Worm (Caenorhabditis elegans) whole organism, young adult: ENCODE data around the gene unc-119.

ENCODE experiments used
- B0019.2 ChIP-seq: fragments of 200-800 bp; sonication (Bioruptor generic); conservative IDR thresholded peaks from 2 replicates; pipeline ENCODE4 v1.3.6; 2022; ENCODE audit warnings: missing genetic modification reagents, missing genetic modification characterization, missing compliant biosample characterization
- B0035.1 ChIP-seq: sonication (generic microtip); optimal IDR thresholded peaks from 2 replicates; lab custom pipeline; 2016; ENCODE audit warnings: missing genetic modification characterization, mild to moderate bottlenecking, missing compliant biosample characterization, missing genotype, missing genetic modification reagents
- C06A6.2 ChIP-seq: fragments of 200-800 bp; sonication (Bioruptor generic); conservative IDR thresholded peaks from 2 replicates; pipeline ENCODE4 v1.3.6; 2022; ENCODE audit warnings: missing genetic modification characterization, missing compliant biosample characterization
- C17E4.6 ChIP-seq: fragments of 200-800 bp; sonication (Bioruptor generic); IDR thresholded peaks from 2 replicates; pipeline ENCODE4 v1.3.6; 2022; ENCODE audit warnings: missing genetic modification reagents, missing genetic modification characterization, missing compliant biosample characterization
- F22D6.2 ChIP-seq: sonication (generic microtip); optimal IDR thresholded peaks from 2 replicates; lab custom pipeline; 2016; ENCODE audit warnings: mild to moderate bottlenecking, missing genetic modification characterization, missing compliant biosample characterization
- F55B11.4 ChIP-seq: sonication (generic microtip); optimal IDR thresholded peaks from 2 replicates; lab custom pipeline; 2016; ENCODE audit warnings: missing compliant biosample characterization, missing genetic modification characterization, borderline replicate concordance; ENCODE audit not compliant: insufficient read depth
- F57C9.4 ChIP-seq: sonication (generic microtip); optimal IDR thresholded peaks from 2 replicates; lab custom pipeline; 2017; ENCODE audit warnings: mild to moderate bottlenecking, missing genetic modification characterization, missing compliant biosample characterization
- K12H6.12 ChIP-seq: fragments of 200-800 bp; sonication (Bioruptor generic); optimal IDR thresholded peaks from 2 replicates; lab custom pipeline; 2018; ENCODE audit warnings: mild to moderate bottlenecking, missing genetic modification characterization, missing compliant biosample characterization
- Y53F4B.3 ChIP-seq: fragments of 200-800 bp; sonication (Bioruptor generic); IDR thresholded peaks from 2 replicates; pipeline ENCODE4 v1.3.6; 2022; ENCODE audit warnings: missing genetic modification reagents, missing genetic modification characterization, missing compliant biosample characterization
- Y56A3A.18 ChIP-seq: fragments of 200-800 bp; sonication (Bioruptor generic); IDR thresholded peaks from 2 replicates; pipeline ENCODE4 v1.3.6; 2022; ENCODE audit warnings: missing genetic modification reagents, missing genetic modification characterization, missing compliant biosample characterization
- Y67H2A.10 ChIP-seq: fragments of 200-800 bp; sonication (Bioruptor generic); conservative IDR thresholded peaks from 2 replicates; pipeline ENCODE4 v1.3.6; 2022; ENCODE audit warnings: missing genetic modification reagents, missing genetic modification characterization, missing compliant biosample characterization
- ZK185.1 ChIP-seq: sonication (generic microtip); optimal IDR thresholded peaks from 2 replicates; lab custom pipeline; 2016; ENCODE audit warnings: mild to moderate bottlenecking, missing genetic modification characterization, missing compliant biosample characterization; ENCODE audit not compliant: poor library complexity, severe bottlenecking
- akir-1 ChIP-seq: fragments of 200-800 bp; sonication (Bioruptor generic); optimal IDR thresholded peaks from 2 replicates; lab custom pipeline; 2018; ENCODE audit warnings: mild to moderate bottlenecking, missing genetic modification characterization, moderate library complexity, missing compliant biosample characterization
- attf-3 ChIP-seq: fragments of 200-800 bp; sonication (Bioruptor generic); conservative IDR thresholded peaks from 2 replicates; pipeline ENCODE4 v1.3.6; 2022; ENCODE audit warnings: missing genetic modification reagents, missing genetic modification characterization, missing compliant biosample characterization
- ceh-27 ChIP-seq: fragments of 200-800 bp; sonication (Bioruptor generic); optimal IDR thresholded peaks from 2 replicates; lab custom pipeline; 2018; ENCODE audit warnings: mild to moderate bottlenecking, missing genetic modification characterization, moderate library complexity, missing compliant biosample characterization
- ceh-40 ChIP-seq: fragments of 200-800 bp; sonication (Bioruptor generic); IDR thresholded peaks from 2 replicates; pipeline ENCODE4 v1.3.6; 2022; ENCODE audit warnings: missing genetic modification characterization, missing compliant biosample characterization
- ceh-58 ChIP-seq: fragments of 200-800 bp; sonication (Bioruptor generic); IDR thresholded peaks from 2 replicates; pipeline ENCODE4 v1.3.6; 2022; ENCODE audit warnings: missing genetic modification characterization, missing compliant biosample characterization
- chd-7 ChIP-seq: sonication (generic microtip); optimal IDR thresholded peaks from 2 replicates; lab custom pipeline; 2016; ENCODE audit warnings: mild to moderate bottlenecking, missing genetic modification characterization, moderate library complexity, missing compliant biosample characterization
- die-1 ChIP-seq: sonication (generic microtip); optimal IDR thresholded peaks from 2 replicates; lab custom pipeline; 2016; ENCODE audit warnings: missing genotype, mild to moderate bottlenecking, missing genetic modification characterization, missing compliant biosample characterization
- dpl-1 ChIP-seq: fragments of 150-350 bp; optimal IDR thresholded peaks from 2 replicates; lab custom pipeline; 2014; ENCODE audit warnings: missing biosample characterization, missing genetic modification reagents, missing genetic modification characterization
- egrh-3 ChIP-seq: fragments of 200-800 bp; sonication (Bioruptor generic); IDR thresholded peaks from 2 replicates; pipeline ENCODE4 v1.3.6; 2022; ENCODE audit warnings: missing genetic modification reagents, missing genetic modification characterization, missing compliant biosample characterization
- ekl-4 ChIP-seq: fragments of 200-800 bp; sonication (Bioruptor generic); IDR thresholded peaks from 2 replicates; pipeline ENCODE4 v1.3.6; 2022; ENCODE audit warnings: missing genetic modification reagents, missing genetic modification characterization, missing compliant biosample characterization
- ets-4 ChIP-seq: fragments of 200-800 bp; sonication (Bioruptor generic); optimal IDR thresholded peaks from 2 replicates; lab custom pipeline; 2018; ENCODE audit warnings: mild to moderate bottlenecking, missing genetic modification characterization, missing compliant biosample characterization
- fkh-3 ChIP-seq: sonication (generic microtip); optimal IDR thresholded peaks from 2 replicates; lab custom pipeline; 2016; ENCODE audit warnings: mild to moderate bottlenecking, missing genetic modification characterization, missing compliant biosample characterization
- him-1 ChIP-seq: sonication (generic microtip); optimal IDR thresholded peaks from 2 replicates; lab custom pipeline; 2016; ENCODE audit warnings: missing genotype, missing genetic modification reagents, missing genetic modification characterization, missing compliant biosample characterization
- hmg-1.2 ChIP-seq: fragments of 200-800 bp; sonication (Bioruptor generic); IDR thresholded peaks from 2 replicates; pipeline ENCODE4 v1.3.6; 2022; ENCODE audit warnings: missing genetic modification reagents, missing genetic modification characterization, missing compliant biosample characterization
- let-607 ChIP-seq, 2 experiments: fragments of 200-800 bp in 1 of 2; sonication (Bioruptor generic) in 1 of 2; sonication (generic microtip) in 1 of 2; optimal IDR thresholded peaks; 2 replicates each; lab custom pipeline; 2016 to 2018; ENCODE audit warnings: mild to moderate bottlenecking in 2 of 2, missing compliant biosample characterization in 2 of 2, missing genetic modification characterization in 2 of 2, moderate library complexity in 2 of 2, missing genotype in 1 of 2
- lin-26 ChIP-seq: fragments of 200-800 bp; sonication (Bioruptor generic); IDR thresholded peaks from 2 replicates; pipeline ENCODE4 v1.3.6; 2022; ENCODE audit warnings: missing genetic modification reagents, missing genetic modification characterization, missing compliant biosample characterization
- lin-54 ChIP-seq: fragments of 200-800 bp; sonication (Bioruptor generic); optimal IDR thresholded peaks from 2 replicates; lab custom pipeline; 2018; ENCODE audit warnings: mild to moderate bottlenecking, missing genetic modification characterization, missing compliant biosample characterization
- lsy-27 ChIP-seq: sonication (generic microtip); optimal IDR thresholded peaks from 2 replicates; lab custom pipeline; 2017; ENCODE audit warnings: missing genetic modification characterization, mild to moderate bottlenecking, missing compliant biosample characterization, antibody characterized with exemption, missing genotype, borderline replicate concordance; ENCODE audit not compliant: insufficient read depth
- madf-10 ChIP-seq: sonication (generic microtip); optimal IDR thresholded peaks from 2 replicates; lab custom pipeline; 2016; ENCODE audit warnings: mild to moderate bottlenecking, missing genetic modification characterization, missing compliant biosample characterization
- madf-3 ChIP-seq: fragments of 200-800 bp; sonication (Bioruptor generic); IDR thresholded peaks from 2 replicates; pipeline ENCODE4 v1.3.6; 2022; ENCODE audit warnings: missing genetic modification reagents, missing genetic modification characterization, missing compliant biosample characterization
- madf-8 ChIP-seq: fragments of 200-800 bp; sonication (Bioruptor generic); conservative IDR thresholded peaks from 2 replicates; pipeline ENCODE4 v1.3.6; 2022; ENCODE audit warnings: missing genetic modification reagents, missing genetic modification characterization, missing compliant biosample characterization
- mel-28 ChIP-seq: sonication (generic microtip); optimal IDR thresholded peaks from 2 replicates; lab custom pipeline; 2016; ENCODE audit warnings: borderline replicate concordance, mild to moderate bottlenecking, missing genetic modification characterization, missing compliant biosample characterization
- nfyb-1 ChIP-seq: fragments of 200-800 bp; sonication (Bioruptor generic); IDR thresholded peaks from 2 replicates; pipeline ENCODE4 v1.3.6; 2022; ENCODE audit warnings: missing genetic modification reagents, missing genetic modification characterization, missing compliant biosample characterization
- nhr-120 ChIP-seq: fragments of 200-800 bp; sonication (Bioruptor generic); IDR thresholded peaks from 2 replicates; pipeline ENCODE4 v1.3.6; 2022; ENCODE audit warnings: missing genetic modification characterization, missing compliant biosample characterization
- nhr-179 ChIP-seq: sonication (generic microtip); optimal IDR thresholded peaks from 2 replicates; lab custom pipeline; 2016; ENCODE audit warnings: mild to moderate bottlenecking, missing genetic modification characterization, missing compliant biosample characterization
- sea-2 ChIP-seq: fragments of 200-800 bp; sonication (Bioruptor generic); IDR thresholded peaks from 2 replicates; pipeline ENCODE4 v1.3.6; 2022; ENCODE audit warnings: missing genetic modification characterization, missing compliant biosample characterization
- snpc-1.3 ChIP-seq: sonication (generic microtip); optimal IDR thresholded peaks from 2 replicates; lab custom pipeline; 2017; ENCODE audit warnings: missing genetic modification characterization, mild to moderate bottlenecking, missing compliant biosample characterization, antibody characterized with exemption, moderate library complexity, missing genotype, missing genetic modification reagents; ENCODE audit not compliant: insufficient read depth
- snpc-3.4 ChIP-seq: sonication (generic microtip); optimal IDR thresholded peaks from 2 replicates; lab custom pipeline; 2017; ENCODE audit warnings: missing genetic modification characterization, mild to moderate bottlenecking, missing compliant biosample characterization, antibody characterized with exemption, moderate library complexity, missing genotype, missing genetic modification reagents
- tbp1 ChIP-seq: fragments of 200-800 bp; sonication (Bioruptor generic); optimal IDR thresholded peaks from 2 replicates; lab custom pipeline; 2018; ENCODE audit warnings: mild to moderate bottlenecking, missing genetic modification characterization, missing compliant biosample characterization
- tbx-9 ChIP-seq: sonication (generic microtip); optimal IDR thresholded peaks from 2 replicates; lab custom pipeline; 2016; ENCODE audit warnings: borderline replicate concordance, missing genetic modification characterization, inconsistent platforms, missing compliant biosample characterization
- tlf-1 ChIP-seq: fragments of 200-800 bp; sonication (Bioruptor generic); optimal IDR thresholded peaks from 2 replicates; lab custom pipeline; 2018; ENCODE audit warnings: mild to moderate bottlenecking, missing genetic modification characterization, missing compliant biosample characterization
- unc-130 ChIP-seq: sonication (generic microtip); optimal IDR thresholded peaks from 2 replicates; lab custom pipeline; 2016; ENCODE audit warnings: missing genetic modification reagents, missing genetic modification characterization, missing compliant biosample characterization
- zim-3 ChIP-seq: sonication (generic microtip); optimal IDR thresholded peaks from 2 replicates; lab custom pipeline; 2017; ENCODE audit warnings: mild to moderate bottlenecking, missing genetic modification characterization, moderate library complexity, missing compliant biosample characterization
- ztf-22 ChIP-seq: fragments of 200-800 bp; sonication (Bioruptor generic); optimal IDR thresholded peaks from 2 replicates; lab custom pipeline; 2018; ENCODE audit warnings: mild to moderate bottlenecking, missing genetic modification characterization, moderate library complexity, missing compliant biosample characterization
- ztf-25 ChIP-seq: fragments of 200-800 bp; sonication (Bioruptor generic); IDR thresholded peaks from 2 replicates; pipeline ENCODE4 v1.3.6; 2022; ENCODE audit warnings: missing genetic modification reagents, missing genetic modification characterization, missing compliant biosample characterization
- ztf-26 ChIP-seq: sonication (generic microtip); optimal IDR thresholded peaks from 2 replicates; lab custom pipeline; 2017; ENCODE audit warnings: missing genetic modification characterization, missing compliant biosample characterization
- ztf-28 ChIP-seq: fragments of 200-800 bp; sonication (Bioruptor generic); IDR thresholded peaks from 2 replicates; pipeline ENCODE4 v1.3.6; 2022; ENCODE audit warnings: missing genetic modification reagents, missing genetic modification characterization, missing compliant biosample characterization

unc-119 gene

DNA sequence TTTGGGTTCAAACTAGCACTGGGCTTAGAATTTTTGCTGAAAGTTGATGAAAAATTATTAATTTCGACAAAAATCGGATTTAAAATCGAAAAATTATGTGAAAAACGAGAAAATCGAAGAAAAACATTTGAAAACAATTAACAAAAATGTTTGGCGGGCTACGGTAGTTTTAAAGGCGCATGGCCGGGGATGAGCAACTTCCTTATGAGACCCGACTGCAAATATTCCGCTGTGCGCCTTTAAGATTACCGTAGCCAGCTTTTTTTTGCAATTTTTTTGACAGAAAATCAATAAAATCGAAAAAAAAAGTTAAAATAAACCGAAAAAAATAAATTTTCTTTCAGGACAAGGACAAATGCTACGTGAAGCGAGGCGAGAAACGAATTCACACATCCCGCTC lies 24.9 kb upstream of the unc-119 start:
- TF ChIP-seq ztf-22 (GFP tag; lab: Kevin White, UChicago), result no peak
- TF ChIP-seq K12H6.12 (tag; lab: Kevin White, UChicago), result no peak
- no peak for TF ChIP-seq ceh-27 (GFP tag; lab: Kevin White, UChicago)
- TF ChIP-seq let-607 (tag; optimal IDR thresholded peaks at IDR 0.05; lab: Kevin White, UChicago), result no peak
- TF ChIP-seq him-1 (tag; lab: Kevin White, UChicago), result peak; percentile 35
- no peak for TF ChIP-seq egrh-3 (GFP tag; lab: Robert Waterston, UW)
- no peak for TF ChIP-seq madf-10 (tag; lab: Kevin White, UChicago)
- no peak for TF ChIP-seq F55B11.4
- no peak for TF ChIP-seq C17E4.6 (GFP tag; lab: Robert Waterston, UW)
- no peak for TF ChIP-seq mel-28 (tag; lab: Kevin White, UChicago)
- peak; percentile 37; the same call in 1 of the 2 replicates for TF ChIP-seq B0019.2 (GFP tag; lab: Robert Waterston, UW)
- no peak for TF ChIP-seq lin-26 (GFP tag; lab: Robert Waterston, UW)
- 0 out of 2 replicates have a peak, but pooled peaks have one; percentile 48 for TF ChIP-seq ztf-28
- 0 out of 2 replicates have a peak, but pooled peaks have one; percentile 31 for TF ChIP-seq hmg-1.2
- TF ChIP-seq B0035.1 (tag; lab: Kevin White, UChicago), result no peak
- no peak for TF ChIP-seq ztf-26 (tag; lab: Kevin White, UChicago)
- TF ChIP-seq Y67H2A.10 (GFP tag; lab: Robert Waterston, UW), result no peak
- TF ChIP-seq tlf-1 (GFP tag; lab: Kevin White, UChicago), result peak; percentile 66
- TF ChIP-seq madf-8 (GFP tag; lab: Robert Waterston, UW), result peak; percentile 93
- peak; percentile 81 for TF ChIP-seq lin-54 (GFP tag; lab: Kevin White, UChicago)
- peak; percentile 43 for TF ChIP-seq tbp1 (GFP tag; lab: Kevin White, UChicago)
- TF ChIP-seq C06A6.2 (GFP tag; lab: Robert Waterston, UW), result no peak
- TF ChIP-seq madf-3 (GFP tag; lab: Robert Waterston, UW), result no peak
- TF ChIP-seq F57C9.4 (tag; lab: Kevin White, UChicago), result no peak
- TF ChIP-seq ceh-58 (GFP tag; lab: Robert Waterston, UW), result no peak
- no peak for TF ChIP-seq F22D6.2 (tag; lab: Kevin White, UChicago)
- TF ChIP-seq ztf-25 (GFP tag; lab: Robert Waterston, UW), result no peak
- TF ChIP-seq lsy-27 (tag; lab: Kevin White, UChicago), result no peak
- TF ChIP-seq sea-2 (GFP tag; lab: Robert Waterston, UW), result no peak
- TF ChIP-seq chd-7 (tag; lab: Kevin White, UChicago), result no peak
- peak; percentile 69 for TF ChIP-seq snpc-3.4 (tag; lab: Kevin White, UChicago)
- no peak for TF ChIP-seq nfyb-1 (GFP tag; lab: Robert Waterston, UW)
- TF ChIP-seq akir-1 (GFP tag; lab: Kevin White, UChicago), result no peak
- peak; percentile 52 for TF ChIP-seq unc-130 (GFP tag; lab: Kevin White, UChicago)
- no peak for TF ChIP-seq die-1 (tag; lab: Kevin White, UChicago)
- no peak for TF ChIP-seq ZK185.1
- no peak for TF ChIP-seq fkh-3
- TF ChIP-seq dpl-1 (GFP tag; lab: Kevin White, UChicago), result peak; percentile 48
- no peak for TF ChIP-seq nhr-120 (GFP tag; lab: Robert Waterston, UW)
- no peak for TF ChIP-seq Y53F4B.3 (GFP tag; lab: Robert Waterston, UW)
- TF ChIP-seq nhr-179 (tag; lab: Kevin White, UChicago), result no peak
- no peak for TF ChIP-seq Y56A3A.18 (GFP tag; lab: Robert Waterston, UW)
- TF ChIP-seq ekl-4 (GFP tag; lab: Robert Waterston, UW), result no peak
- TF ChIP-seq ets-4 (GFP tag; lab: Kevin White, UChicago), result no peak
- no peak for TF ChIP-seq ceh-40
- no peak for TF ChIP-seq tbx-9
- no peak for TF ChIP-seq zim-3 (tag; lab: Kevin White, UChicago)
- TF ChIP-seq attf-3 (GFP tag; lab: Robert Waterston, UW), result no peak
- peak; percentile 65 for TF ChIP-seq snpc-1.3 (tag; lab: Kevin White, UChicago)
